Fruit fly (Drosophila melanogaster) whole organism, pupa: ENCODE measurements around the gene Alp10.

Experiments used
- CG14655 ChIP-seq: fragments of 200-800 bp; sonication (Bioruptor generic); optimal IDR thresholded peaks from 3 replicates; lab custom pipeline; 2017; ENCODE audit warnings: mild to moderate bottlenecking, missing biosample characterization, missing genetic modification reagents, missing genetic modification characterization
- CG15710 ChIP-seq: fragments of 200-800 bp; sonication (Bioruptor generic); optimal IDR thresholded peaks from 2 replicates; lab custom pipeline; 2018; ENCODE audit warnings: missing biosample characterization, mild to moderate bottlenecking, missing genetic modification characterization, moderate library complexity
- CG8159 ChIP-seq: fragments of 200-800 bp; sonication (Bioruptor generic); optimal IDR thresholded peaks from 3 replicates; lab custom pipeline; 2018; ENCODE audit warnings: missing biosample characterization, mild to moderate bottlenecking, missing genetic modification characterization, moderate library complexity
- CG9948 ChIP-seq: fragments of 200-800 bp; sonication (Bioruptor generic); optimal IDR thresholded peaks from 2 replicates; lab custom pipeline; 2018; ENCODE audit warnings: missing biosample characterization, mild to moderate bottlenecking, missing genetic modification characterization, moderate library complexity
- EcR ChIP-seq: fragments of 200-800 bp; sonication (Bioruptor generic); optimal IDR thresholded peaks from 3 replicates; lab custom pipeline; 2019; ENCODE audit warnings: missing biosample characterization, missing genetic modification characterization, mild to moderate bottlenecking, moderate library complexity, missing genetic modification reagents
- Pif1B ChIP-seq: fragments of 200-800 bp; sonication (Bioruptor generic); optimal IDR thresholded peaks from 3 replicates; lab custom pipeline; 2016; ENCODE audit warnings: missing biosample characterization, missing genetic modification characterization
- Snoo ChIP-seq: fragments of 200-800 bp; sonication (Bioruptor generic); optimal IDR thresholded peaks from 3 replicates; lab custom pipeline; 2017; ENCODE audit warnings: missing biosample characterization, mild to moderate bottlenecking, missing genetic modification characterization, inconsistent platforms
- fd96Ca ChIP-seq: fragments of 200-800 bp; sonication (Bioruptor generic); IDR thresholded peaks from 3 replicates; pipeline ENCODE4 v1.3.6; 2022; ENCODE audit warnings: missing biosample characterization, missing genetic modification characterization
- rn ChIP-seq: fragments of 200-800 bp; sonication (Bioruptor generic); IDR thresholded peaks from 2 replicates; pipeline ENCODE4 v1.3.6; 2022; ENCODE audit warnings: missing biosample characterization, missing genetic modification characterization

dm6 chr3L:5634188-5634894 lies 39.3 kb upstream of the Alp10 start:
- TF ChIP-seq rn (no peak), EcR (GFP tag; lab: Kevin White, UChicago) (peak; percentile 98), Pif1B (GFP tag; lab: Kevin White, UChicago) (no peak), CG14655 (GFP tag; lab: Kevin White, UChicago) (no peak), CG9948 (tag; lab: Kevin White, UChicago) (no peak), CG8159 (no peak), Snoo (peak; percentile 3), fd96Ca (GFP tag; lab: Robert Waterston, UW) (no peak), CG15710 (tag; lab: Kevin White, UChicago) (no peak)
